Worm (Caenorhabditis elegans) whole organism, late embryonic: Measurements from ENCODE around the gene D1025.1.

Source experiments
- F13H6.1 ChIP-seq: sonication (generic microtip); optimal IDR thresholded peaks from 2 replicates; lab custom pipeline; 2016; ENCODE audit warnings: missing genetic modification characterization, missing compliant biosample characterization
- K02D7.2 ChIP-seq: sonication (generic microtip); optimal IDR thresholded peaks from 2 replicates; lab custom pipeline; 2017; ENCODE audit warnings: mild to moderate bottlenecking, missing genetic modification characterization, missing compliant biosample characterization
- K09A11.1 ChIP-seq: sonication (generic microtip); optimal IDR thresholded peaks from 2 replicates; lab custom pipeline; 2017; ENCODE audit warnings: antibody characterized with exemption, mild to moderate bottlenecking, missing genetic modification characterization, missing compliant biosample characterization; ENCODE audit not compliant: insufficient read depth
- ahr-1 ChIP-seq: sonication (generic microtip); optimal IDR thresholded peaks from 2 replicates; lab custom pipeline; 2016; ENCODE audit warnings: missing genetic modification characterization, missing compliant biosample characterization
- ceh-14 ChIP-seq: sonication (generic microtip); optimal IDR thresholded peaks from 2 replicates; lab custom pipeline; 2016; ENCODE audit warnings: missing genotype, missing genetic modification characterization, missing compliant biosample characterization
- ceh-18 ChIP-seq: sonication (generic microtip); optimal IDR thresholded peaks from 2 replicates; lab custom pipeline; 2016; ENCODE audit warnings: missing genetic modification characterization, missing compliant biosample characterization
- ceh-22 ChIP-seq: sonication (generic microtip); optimal IDR thresholded peaks from 2 replicates; lab custom pipeline; 2017; ENCODE audit warnings: missing biosample characterization, missing genetic modification characterization
- ceh-31 ChIP-seq: sonication (generic microtip); optimal IDR thresholded peaks from 2 replicates; lab custom pipeline; 2016; ENCODE audit warnings: missing genetic modification characterization, missing compliant biosample characterization
- ceh-34 ChIP-seq: sonication (generic microtip); optimal IDR thresholded peaks from 2 replicates; lab custom pipeline; 2016; ENCODE audit warnings: mild to moderate bottlenecking, missing genetic modification characterization, missing compliant biosample characterization
- ceh-45 ChIP-seq: fragments of 200-800 bp; sonication (Bioruptor generic); IDR thresholded peaks from 2 replicates; pipeline ENCODE4 v1.3.6; 2022; ENCODE audit warnings: missing genetic modification reagents, missing genetic modification characterization, missing compliant biosample characterization
- ceh-48 ChIP-seq: sonication (generic microtip); optimal IDR thresholded peaks from 2 replicates; lab custom pipeline; 2016; ENCODE audit warnings: missing genetic modification characterization, inconsistent platforms, missing compliant biosample characterization
- che-1 ChIP-seq: sonication (generic microtip); optimal IDR thresholded peaks from 2 replicates; lab custom pipeline; 2016; ENCODE audit warnings: mild to moderate bottlenecking, missing genetic modification characterization, missing compliant biosample characterization
- dmd-4 ChIP-seq: sonication (generic microtip); optimal IDR thresholded peaks from 2 replicates; lab custom pipeline; 2016; ENCODE audit warnings: borderline replicate concordance, missing genetic modification characterization, missing compliant biosample characterization
- elt-2 ChIP-seq: sonication (generic microtip); optimal IDR thresholded peaks from 2 replicates; lab custom pipeline; 2016; ENCODE audit warnings: missing genetic modification reagents, missing genetic modification characterization, missing compliant biosample characterization
- ets-4 ChIP-seq: sonication (generic microtip); optimal IDR thresholded peaks from 2 replicates; lab custom pipeline; 2016; ENCODE audit warnings: missing genetic modification characterization, missing compliant biosample characterization
- fkh-10 ChIP-seq: fragments of 150-350 bp; optimal IDR thresholded peaks from 2 replicates; lab custom pipeline; 2014; ENCODE audit warnings: missing biosample characterization, missing genetic modification reagents, missing genetic modification characterization
- fkh-6 ChIP-seq: sonication (generic microtip); optimal IDR thresholded peaks from 2 replicates; lab custom pipeline; 2016; ENCODE audit warnings: missing genetic modification characterization, missing compliant biosample characterization
- hlh-13 ChIP-seq: fragments of 200-800 bp; sonication (Bioruptor generic); optimal IDR thresholded peaks from 2 replicates; lab custom pipeline; 2018; ENCODE audit warnings: mild to moderate bottlenecking, missing genetic modification characterization, missing compliant biosample characterization
- hlh-30 ChIP-seq: sonication (generic microtip); optimal IDR thresholded peaks from 2 replicates; lab custom pipeline; 2017; ENCODE audit warnings: antibody characterized with exemption, missing genetic modification characterization, missing compliant biosample characterization; ENCODE audit not compliant: insufficient read depth
- hlh-6 ChIP-seq: sonication (generic microtip); optimal IDR thresholded peaks from 2 replicates; lab custom pipeline; 2016; ENCODE audit warnings: missing genotype, missing genetic modification characterization, missing compliant biosample characterization
- lin-11 ChIP-seq: fragments of 200-800 bp; sonication (Bioruptor generic); optimal IDR thresholded peaks from 2 replicates; lab custom pipeline; 2018; ENCODE audit warnings: mild to moderate bottlenecking, missing genetic modification characterization, missing compliant biosample characterization
- madf-2 ChIP-seq: sonication (generic microtip); optimal IDR thresholded peaks from 2 replicates; lab custom pipeline; 2017; ENCODE audit warnings: missing genetic modification characterization, missing compliant biosample characterization
- nfya-1 ChIP-seq: sonication (generic microtip); optimal IDR thresholded peaks from 2 replicates; lab custom pipeline; 2017; ENCODE audit warnings: missing genetic modification characterization, mild to moderate bottlenecking, missing compliant biosample characterization, antibody characterized with exemption, moderate library complexity
- nhr-11 ChIP-seq: fragments of 150-350 bp; optimal IDR thresholded peaks from 2 replicates; lab custom pipeline; 2014; ENCODE audit warnings: missing biosample characterization, missing genetic modification characterization
- odd-2 ChIP-seq: sonication (generic microtip); optimal IDR thresholded peaks from 2 replicates; lab custom pipeline; 2017; ENCODE audit warnings: antibody characterized with exemption, mild to moderate bottlenecking, missing genetic modification characterization, missing compliant biosample characterization
- pha-2 ChIP-seq: sonication (generic microtip); optimal IDR thresholded peaks from 2 replicates; lab custom pipeline; 2017; ENCODE audit warnings: mild to moderate bottlenecking, missing genetic modification characterization, missing compliant biosample characterization
- pros-1 ChIP-seq: fragments of 150-350 bp; optimal IDR thresholded peaks from 2 replicates; lab custom pipeline; 2014; ENCODE audit warnings: missing biosample characterization, missing genetic modification reagents, missing genetic modification characterization
- ref-2 ChIP-seq: sonication (generic microtip); optimal IDR thresholded peaks from 2 replicates; lab custom pipeline; 2016; ENCODE audit warnings: missing genetic modification characterization, missing compliant biosample characterization
- sox-2 ChIP-seq: fragments of 200-800 bp; sonication (Bioruptor generic); IDR thresholded peaks from 2 replicates; pipeline ENCODE4 v1.3.6; 2022; ENCODE audit warnings: missing genetic modification reagents, missing genetic modification characterization, missing compliant biosample characterization
- sox-4 ChIP-seq: sonication (generic microtip); optimal IDR thresholded peaks from 2 replicates; lab custom pipeline; 2017; ENCODE audit warnings: mild to moderate bottlenecking, missing genetic modification characterization, inconsistent platforms, missing compliant biosample characterization
- syd-9 ChIP-seq: sonication (generic microtip); optimal IDR thresholded peaks from 2 replicates; lab custom pipeline; 2016; ENCODE audit warnings: mild to moderate bottlenecking, missing genetic modification characterization, moderate library complexity, missing compliant biosample characterization
- tbx-2 ChIP-seq: sonication (generic microtip); optimal IDR thresholded peaks from 2 replicates; lab custom pipeline; 2016; ENCODE audit warnings: missing genetic modification characterization, missing compliant biosample characterization
- tbx-7 ChIP-seq: sonication (generic microtip); optimal IDR thresholded peaks from 2 replicates; lab custom pipeline; 2016; ENCODE audit warnings: missing genotype, missing genetic modification characterization, missing compliant biosample characterization
- unc-3 ChIP-seq, 2 experiments: fragments of 200-800 bp in 1 of 2; sonication (Bioruptor generic) in 1 of 2; sonication (generic microtip) in 1 of 2; conservative IDR thresholded peaks in 1 of 2; optimal IDR thresholded peaks in 1 of 2; 2 replicates each; pipeline versions ENCODE4 v1.3.6 to Lab custom; 2016 to 2022; ENCODE audit warnings: missing compliant biosample characterization in 2 of 2, missing genetic modification characterization in 2 of 2, missing genetic modification reagents in 1 of 2
- unc-42 ChIP-seq: sonication (generic microtip); optimal IDR thresholded peaks from 2 replicates; lab custom pipeline; 2016; ENCODE audit warnings: missing genotype, missing genetic modification characterization, missing compliant biosample characterization
- unc-55 ChIP-seq: sonication (generic microtip); optimal IDR thresholded peaks from 2 replicates; lab custom pipeline; 2017; ENCODE audit warnings: missing biosample characterization, missing genetic modification reagents, missing genetic modification characterization
- zip-5 ChIP-seq: sonication (generic microtip); optimal IDR thresholded peaks from 2 replicates; lab custom pipeline; 2016; ENCODE audit warnings: missing genetic modification characterization, missing compliant biosample characterization
- ztf-16 ChIP-seq: sonication (generic microtip); optimal IDR thresholded peaks from 2 replicates; lab custom pipeline; 2017; ENCODE audit warnings: missing genetic modification characterization, missing compliant biosample characterization

The D1025.1 gene

ce11 chrX:14556403-14556802 is 35.8 kb downstream of the D1025.1 start:
- no peak for TF ChIP-seq nfya-1 (tag; lab: Kevin White, UChicago)
- TF ChIP-seq F13H6.1, result no peak
- TF ChIP-seq sox-2 (GFP tag; lab: Robert Waterston, UW), result no peak
- no peak for TF ChIP-seq ref-2 (tag; lab: Kevin White, UChicago)
- no peak for TF ChIP-seq unc-42 (tag; lab: Kevin White, UChicago)
- no peak for TF ChIP-seq odd-2 (tag; lab: Kevin White, UChicago)
- TF ChIP-seq K02D7.2 (tag; lab: Kevin White, UChicago), result no peak
- no peak for TF ChIP-seq fkh-6 (tag; lab: Kevin White, UChicago)
- no peak for TF ChIP-seq ceh-22
- no peak for TF ChIP-seq tbx-7
- TF ChIP-seq ahr-1 (tag; lab: Kevin White, UChicago), result no peak
- TF ChIP-seq sox-4, result no peak

- TF ChIP-seq K02D7.2 (tag; lab: Kevin White, UChicago) (no peak), hlh-6 (tag; lab: Kevin White, UChicago) (peak; percentile 52), ceh-22 (no peak), fkh-10 (GFP tag; lab: Kevin White, UChicago) (no peak), ceh-18 (tag; lab: Kevin White, UChicago) (peak; percentile 82), ztf-16 (tag; lab: Kevin White, UChicago) (no peak), ref-2 (tag; lab: Kevin White, UChicago) (peak; percentile 48), nhr-11 (no peak), unc-42 (tag; lab: Kevin White, UChicago) (peak; percentile 42), nfya-1 (tag; lab: Kevin White, UChicago) (peak; percentile 45), unc-55 (peak; percentile 66), ceh-48 (peak; percentile 32), ceh-31 (tag; lab: Kevin White, UChicago) (peak; percentile 45), syd-9 (peak; percentile 49), F13H6.1 (peak; percentile 31), ceh-34 (tag; lab: Kevin White, UChicago) (peak; percentile 8), ceh-14 (peak; percentile 4), lin-11 (tag; lab: Kevin White, UChicago) (no peak), tbx-2 (peak; percentile 53)
- TF ChIP-seq, all 69 proteins: peak for 13
Measured at ce11 chrX:14557352-14557935, 36.9 kb downstream of the D1025.1 start.

DNA sequence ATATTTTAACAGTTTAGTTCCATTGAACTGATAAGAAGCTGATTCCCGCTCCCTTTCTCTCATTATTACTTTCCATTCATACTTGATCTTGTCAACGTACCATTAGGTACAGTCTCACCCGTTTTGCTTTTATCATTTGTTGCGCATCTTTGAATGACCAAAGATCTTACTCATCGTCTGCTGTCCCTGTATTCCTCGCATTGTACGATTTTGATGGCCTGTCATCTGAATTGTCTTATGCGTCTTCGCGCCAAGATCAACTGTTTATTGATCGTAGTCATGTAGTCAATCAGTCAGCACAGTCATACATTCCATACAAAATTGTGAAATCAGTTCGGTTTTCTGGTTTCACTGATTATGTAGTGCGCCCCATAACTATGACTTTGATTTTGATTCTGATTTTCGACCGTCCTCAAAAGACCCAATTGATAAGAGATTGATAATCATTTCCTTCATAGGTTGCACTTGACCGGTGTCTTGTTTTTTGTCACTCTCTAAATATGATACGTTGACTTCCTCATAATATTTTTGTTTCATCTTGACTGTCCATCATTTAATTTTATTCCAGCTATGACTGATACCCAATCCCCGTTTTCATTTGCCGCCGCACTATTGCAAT is 37.5 kb downstream of the D1025.1 start, which contains the start of gene nhr-3:
Gene nhr-3, plus strand, starts transcription at position 569 of the 619 bp plus-strand sequence.
- no peak for TF ChIP-seq pros-1
- TF ChIP-seq K02D7.2 (tag; lab: Kevin White, UChicago), result no peak

- TF ChIP-seq elt-2, result no peak
- TF ChIP-seq ets-4 (tag; lab: Kevin White, UChicago), result no peak
- TF ChIP-seq odd-2 (tag; lab: Kevin White, UChicago), result no peak
- TF ChIP-seq nfya-1 (tag; lab: Kevin White, UChicago), result peak; percentile 4
- TF ChIP-seq K09A11.1 (tag; lab: Kevin White, UChicago), result no peak
- no peak for TF ChIP-seq sox-4
- TF ChIP-seq ceh-45 (GFP tag; lab: Robert Waterston, UW), result no peak
Measured at ce11 chrX:14559084-14559483, 38.5 kb downstream of the D1025.1 start.

DNA sequence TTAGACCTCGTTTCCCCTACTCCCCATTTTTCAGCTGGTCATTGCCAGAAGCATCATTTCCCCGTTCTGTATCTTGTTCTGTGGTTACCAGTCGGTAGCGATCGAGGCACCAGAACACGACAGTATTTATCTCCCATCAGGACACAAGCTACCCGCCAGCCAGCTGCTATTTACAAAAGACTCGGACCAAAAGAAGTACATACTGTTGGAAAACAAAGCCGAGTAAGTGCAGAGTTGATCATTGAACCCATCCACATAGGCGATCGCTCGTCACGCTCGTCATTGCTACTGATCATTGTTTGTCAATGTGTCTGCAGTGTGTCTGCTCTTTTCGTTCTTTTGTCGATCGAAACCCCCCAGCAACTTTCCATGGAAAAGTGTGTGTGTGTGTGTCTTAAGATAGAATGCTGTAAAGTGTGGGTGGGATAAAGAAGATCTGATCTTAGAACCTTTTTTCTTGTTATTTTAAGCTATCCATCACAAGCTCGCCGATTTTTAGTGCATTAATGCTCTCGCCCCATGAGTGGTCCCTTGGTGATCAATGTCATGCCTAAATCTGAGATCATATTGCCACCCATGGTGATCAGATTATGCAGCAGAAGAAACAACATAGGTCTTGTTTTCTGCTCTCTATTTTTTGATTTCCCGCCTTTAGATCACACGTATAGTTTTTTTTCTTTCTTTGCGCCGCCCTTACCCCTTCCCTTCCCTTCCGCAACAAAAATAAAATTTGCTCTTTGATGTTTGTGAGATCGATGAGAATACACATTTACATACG is 39.1 kb downstream of the D1025.1 start:
- no peak for TF ChIP-seq hlh-30 (tag; lab: Kevin White, UChicago)
- TF ChIP-seq zip-5 (tag; lab: Kevin White, UChicago), result no peak
- no peak for TF ChIP-seq lin-11 (tag; lab: Kevin White, UChicago)
- TF ChIP-seq unc-42 (tag; lab: Kevin White, UChicago), result peak; percentile 75
- no peak for TF ChIP-seq ceh-45 (GFP tag; lab: Robert Waterston, UW)
- TF ChIP-seq che-1 (tag; lab: Kevin White, UChicago), result no peak
- TF ChIP-seq madf-2 (tag; lab: Kevin White, UChicago), result no peak
- TF ChIP-seq ceh-34 (tag; lab: Kevin White, UChicago), result no peak
- TF ChIP-seq fkh-10 (GFP tag; lab: Kevin White, UChicago), result no peak
- TF ChIP-seq odd-2 (tag; lab: Kevin White, UChicago), result no peak
- no peak for TF ChIP-seq pha-2 (tag; lab: Kevin White, UChicago)
- TF ChIP-seq sox-2 (GFP tag; lab: Robert Waterston, UW), result no peak
- TF ChIP-seq hlh-13 (GFP tag; lab: Kevin White, UChicago), result no peak
- TF ChIP-seq dmd-4 (tag; lab: Kevin White, UChicago), result no peak
- no peak for TF ChIP-seq unc-3 (GFP tag; conservative IDR thresholded peaks at IDR 0.05; lab: Robert Waterston, UW)
- peak; percentile 49 for TF ChIP-seq unc-3 (tag; optimal IDR thresholded peaks at IDR 0.05; lab: Kevin White, UChicago)
